Fruit fly (Drosophila melanogaster): ENCODE results near the gene Toll-9.
A peak's percentile ranks its signal among the peaks of the same experiment; 100 is the strongest.

Toll-9 gene

DNA sequence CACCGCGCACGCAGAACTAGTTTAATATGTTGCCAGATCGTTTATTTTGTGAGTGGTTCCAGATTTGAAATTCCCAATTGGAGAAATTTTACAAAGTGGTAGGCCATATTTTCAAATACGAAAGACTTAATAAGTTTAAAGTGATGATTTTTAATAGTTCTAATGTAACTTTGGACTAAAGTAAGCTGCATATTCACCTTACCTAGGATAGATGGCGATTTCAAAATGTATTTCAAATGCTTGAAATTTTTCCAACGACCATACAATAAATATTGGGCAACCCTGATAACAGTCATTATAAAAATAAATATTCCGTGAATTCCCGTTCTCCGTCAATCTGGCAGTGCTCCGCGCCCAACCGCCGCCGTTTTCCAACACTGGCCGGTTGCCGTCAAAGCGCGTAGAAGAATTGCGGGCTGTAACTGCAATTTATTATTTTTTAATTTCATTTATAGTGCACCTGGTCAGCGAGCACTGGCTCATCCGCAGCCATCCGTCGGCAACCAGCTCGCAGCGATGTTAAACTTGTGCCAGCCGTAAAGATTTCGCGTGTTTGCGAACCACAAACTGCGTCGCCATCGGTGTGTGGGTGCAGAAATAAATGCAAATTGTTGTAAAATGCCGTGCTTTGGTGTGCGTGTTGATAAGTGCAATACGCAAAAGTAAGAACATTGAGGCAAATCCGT, 9.5 kb upstream of the Toll-9 start, which contains the start of the genes Ide and RhoBTB (continued):
- TF ChIP-seq Hr3 (GFP tag; optimal IDR thresholded peaks at IDR 0.05) (peak; percentile 88), Sry-β (GFP tag; optimal IDR thresholded peaks at IDR 0.05) (no peak), CG6654 (GFP tag; optimal IDR thresholded peaks at IDR 0.05) (peak; percentile 42), CG4730 (GFP tag; IDR thresholded peaks at IDR 0.05) (0 out of 2 replicates have a peak, but pooled peaks have one; percentile 2), kni (GFP tag; optimal IDR thresholded peaks at IDR 0.05) (peak; percentile 68), bsh (GFP tag; optimal IDR thresholded peaks at IDR 0.05) (peak in 1 of 2 experiments; percentile 64), NC2β (GFP tag; optimal IDR thresholded peaks at IDR 0.05) (peak; percentile 66), sna (GFP tag; IDR thresholded peaks at IDR 0.05; ENCODE audit: partially characterized antibody) (no peak), Nf-YB (GFP tag; optimal IDR thresholded peaks at IDR 0.05) (peak; percentile 48), gce (GFP tag; IDR thresholded peaks at IDR 0.05) (no peak), CG11504 (tag; optimal IDR thresholded peaks at IDR 0.05) (no peak), CG3407 (GFP tag; optimal IDR thresholded peaks at IDR 0.05) (peak; percentile 25), psq (GFP tag; optimal IDR thresholded peaks at IDR 0.05) (peak; percentile 62), CG16779 (GFP tag; IDR thresholded peaks at IDR 0.05) (no peak), E2f1 (GFP tag; IDR thresholded peaks at IDR 0.05) (peak; percentile 46; the same call in 1 of the 2 replicates), caup (GFP tag; optimal IDR thresholded peaks at IDR 0.05; ENCODE audit: severe bottlenecking) (peak; percentile 59), Mes4 (GFP tag; optimal IDR thresholded peaks at IDR 0.05) (peak; percentile 47), CG7271 (tag; optimal IDR thresholded peaks at IDR 0.05) (no peak), Blimp-1 (GFP tag; optimal IDR thresholded peaks at IDR 0.05) (no peak), CG10147 (GFP tag; optimal IDR thresholded peaks at IDR 0.05) (peak; percentile 62), Side (GFP tag; optimal IDR thresholded peaks at IDR 0.05) (peak; percentile 85), ewg (GFP tag; optimal IDR thresholded peaks at IDR 0.05) (peak; percentile 74), rib (GFP tag; IDR thresholded peaks at IDR 0.05) (peak; percentile 32; the same call in 1 of the 2 replicates), Aef1 (GFP tag; IDR thresholded peaks at IDR 0.05) (peak; percentile 78), cg (GFP tag; optimal IDR thresholded peaks at IDR 0.05) (peak; percentile 24), Fer2 (tag; optimal IDR thresholded peaks at IDR 0.05) (peak; percentile 81), klu (GFP tag; IDR thresholded peaks at IDR 0.05) (peak; percentile 73), CG12391 (tag; optimal IDR thresholded peaks at IDR 0.05) (peak; percentile 84), Lhr (GFP tag; optimal IDR thresholded peaks at IDR 0.05) (peak; percentile 89), HLHmδ (GFP tag; optimal IDR thresholded peaks at IDR 0.05) (no peak), lov (optimal IDR thresholded peaks at IDR 0.05) (no peak), lov (GFP tag; IDR thresholded peaks at IDR 0.05) (peak; percentile 60; the same call in 1 of the 3 replicates), CG11560 (tag; IDR thresholded peaks at IDR 0.05) (peak; percentile 76), CG10654 (GFP tag; optimal IDR thresholded peaks at IDR 0.05) (peak; percentile 81), CG16863 (GFP tag; optimal IDR thresholded peaks at IDR 0.05) (peak; percentile 70), CG6791 (GFP tag; IDR thresholded peaks at IDR 0.05; ENCODE audit: partially characterized antibody) (no peak), row (GFP tag; IDR thresholded peaks at IDR 0.05) (peak; percentile 90), H2.0 (GFP tag; IDR thresholded peaks at IDR 0.05) (0 out of 2 replicates have a peak, but pooled peaks have one; percentile 41), Awh (GFP tag; IDR thresholded peaks at IDR 0.05) (0 out of 2 replicates have a peak, but pooled peaks have one; percentile 13), CG7357 (GFP tag; IDR thresholded peaks at IDR 0.05) (no peak; the same call in none of the 3 replicates), GATAe (GFP tag; conservative IDR thresholded peaks at IDR 0.05) (no peak; the same call in 1 of the 2 replicates), CG2712 (tag; optimal IDR thresholded peaks at IDR 0.05) (peak; percentile 75), sim (GFP tag; IDR thresholded peaks at IDR 0.05) (no peak), CG6175 (GFP tag; IDR thresholded peaks at IDR 0.05) (no peak), NFAT (GFP tag; IDR thresholded peaks at IDR 0.05) (peak; percentile 63), CG4854 (GFP tag; optimal IDR thresholded peaks at IDR 0.05) (peak; percentile 55), sc (optimal IDR thresholded peaks at IDR 0.05) (no peak), sc (GFP tag; optimal IDR thresholded peaks at IDR 0.05) (peak; percentile 26), bigmax (GFP tag; optimal IDR thresholded peaks at IDR 0.05) (no peak)

Data from whole organism, embryonic.